Fruit fly (Drosophila melanogaster): Measurements from ENCODE around the gene RasGAP1.

Gene RasGAP1

dm6 chr3L:9847420-9847977 is 7.6 kb downstream of the RasGAP1 start (continued):
- no peak for TF ChIP-seq CG1529 (GFP tag; optimal IDR thresholded peaks at IDR 0.05)
- no peak for TF ChIP-seq hb (GFP tag; IDR thresholded peaks at IDR 0.05; ENCODE audit: partially characterized antibody)
- peak; percentile 46; the same call in 2 of the 3 replicates for TF ChIP-seq tgo (GFP tag; IDR thresholded peaks at IDR 0.05)
- TF ChIP-seq fd102C (GFP tag; optimal IDR thresholded peaks at IDR 0.05): no peak
- peak; percentile 12 for TF ChIP-seq Nf-YB (GFP tag; optimal IDR thresholded peaks at IDR 0.05)
- TF ChIP-seq chn (GFP tag; optimal IDR thresholded peaks at IDR 0.05): no peak
- peak; percentile 42 for TF ChIP-seq BtbVII (GFP tag; optimal IDR thresholded peaks at IDR 0.05)
- peak; percentile 59; the same call in 1 of the 2 replicates for TF ChIP-seq lmd (GFP tag; IDR thresholded peaks at IDR 0.05)
- TF ChIP-seq CG10147 (GFP tag; optimal IDR thresholded peaks at IDR 0.05): peak; percentile 1
- no peak for TF ChIP-seq aop (GFP tag; IDR thresholded peaks at IDR 0.05)
- TF ChIP-seq CG6791 (GFP tag; IDR thresholded peaks at IDR 0.05; ENCODE audit: partially characterized antibody): no peak
- TF ChIP-seq kah (GFP tag; optimal IDR thresholded peaks at IDR 0.05): no peak
- TF ChIP-seq twi (tag; optimal IDR thresholded peaks at IDR 0.05): no peak
- TF ChIP-seq Jarid2 (GFP tag; optimal IDR thresholded peaks at IDR 0.05): no peak
- TF ChIP-seq ttk (GFP tag; IDR thresholded peaks at IDR 0.05): peak; percentile 48
- TF ChIP-seq CG30431 (GFP tag; optimal IDR thresholded peaks at IDR 0.05): no peak
- no peak for TF ChIP-seq CG1832 (GFP tag; optimal IDR thresholded peaks at IDR 0.05)
- no peak for TF ChIP-seq zen2 (GFP tag; IDR thresholded peaks at IDR 0.05; ENCODE audit: partially characterized antibody)
- no peak for TF ChIP-seq Oaz (GFP tag; IDR thresholded peaks at IDR 0.05)
- TF ChIP-seq CG18262 (tag; optimal IDR thresholded peaks at IDR 0.05): peak; percentile 2
- no peak for TF ChIP-seq sna (GFP tag; IDR thresholded peaks at IDR 0.05; ENCODE audit: partially characterized antibody)
- no peak; the same call in 1 of the 2 replicates for TF ChIP-seq chm (GFP tag; IDR thresholded peaks at IDR 0.05)
- no peak for TF ChIP-seq sc (optimal IDR thresholded peaks at IDR 0.05)
- no peak for TF ChIP-seq sc (GFP tag; optimal IDR thresholded peaks at IDR 0.05)
- no peak for TF ChIP-seq knrl (GFP tag; IDR thresholded peaks at IDR 0.05; ENCODE audit: partially characterized antibody)
- TF ChIP-seq CG15073 (GFP tag; optimal IDR thresholded peaks at IDR 0.05): no peak
- TF ChIP-seq CG18764 (GFP tag; optimal IDR thresholded peaks at IDR 0.05): peak; percentile 32
- TF ChIP-seq br (optimal IDR thresholded peaks at IDR 0.05): no peak
- no peak for TF ChIP-seq CG7963 (GFP tag; IDR thresholded peaks at IDR 0.05; ENCODE audit: partially characterized antibody)
- TF ChIP-seq CG12744 (GFP tag; optimal IDR thresholded peaks at IDR 0.05): no peak
- TF ChIP-seq nau (GFP tag; optimal IDR thresholded peaks at IDR 0.05): peak; percentile 26
- TF ChIP-seq toy (GFP tag; IDR thresholded peaks at IDR 0.05): no peak
- TF ChIP-seq CG11456 (GFP tag; IDR thresholded peaks at IDR 0.05): peak; percentile 58; the same call in 1 of the 3 replicates
- TF ChIP-seq HLHmδ (GFP tag; optimal IDR thresholded peaks at IDR 0.05): no peak
- TF ChIP-seq tin (GFP tag; optimal IDR thresholded peaks at IDR 0.05): peak; percentile 33
- TF ChIP-seq Nf-YC (tag; optimal IDR thresholded peaks at IDR 0.05): peak; percentile 39
- TF ChIP-seq CG18619 (GFP tag; optimal IDR thresholded peaks at IDR 0.05): peak; percentile 35
- peak; percentile 28 for TF ChIP-seq fu2 (GFP tag; optimal IDR thresholded peaks at IDR 0.05)
- TF ChIP-seq CG10366 (GFP tag; IDR thresholded peaks at IDR 0.05): peak; percentile 61
- TF ChIP-seq z (GFP tag; IDR thresholded peaks at IDR 0.05): no peak; the same call in 2 of the 3 replicates
- TF ChIP-seq peb (GFP tag; IDR thresholded peaks at IDR 0.05): no peak
- TF ChIP-seq CG14667 (GFP tag; IDR thresholded peaks at IDR 0.05): no peak
- TF ChIP-seq cad (GFP tag; optimal IDR thresholded peaks at IDR 0.05): no peak
- TF ChIP-seq inv (GFP tag; IDR thresholded peaks at IDR 0.05; ENCODE audit: partially characterized antibody): no peak
- no peak for TF ChIP-seq CG8944 (GFP tag; optimal IDR thresholded peaks at IDR 0.05)
- TF ChIP-seq ftz-f1 (GFP tag; optimal IDR thresholded peaks at IDR 0.05): no peak
- no peak for TF ChIP-seq CG2199 (GFP tag; IDR thresholded peaks at IDR 0.05)
- no peak for TF ChIP-seq usp (GFP tag; optimal IDR thresholded peaks at IDR 0.05)
- TF ChIP-seq Abd-B (GFP tag; optimal IDR thresholded peaks at IDR 0.05): peak; percentile 65
- peak; percentile 60 for TF ChIP-seq PHDP (tag; optimal IDR thresholded peaks at IDR 0.05)
- peak; percentile 65 for TF ChIP-seq grau (tag; optimal IDR thresholded peaks at IDR 0.05)

All from whole organism, embryonic.